Worm (Caenorhabditis elegans) whole organism, L1 larva: ENCODE results near the gene moc-6.
A peak's percentile ranks its signal among the peaks of the same experiment; 100 is the strongest.

Experiments used
- C34B4.2 ChIP-seq: sonication (generic microtip); optimal IDR thresholded peaks from 2 replicates; lab custom pipeline; 2017; ENCODE audit warnings: mild to moderate bottlenecking, missing genetic modification characterization, missing compliant biosample characterization
- F16B12.6 ChIP-seq: fragments of 150-350 bp; optimal IDR thresholded peaks from 2 replicates; lab custom pipeline; 2014; ENCODE audit warnings: missing biosample characterization, missing genetic modification characterization
- blmp-1 ChIP-seq: fragments of 150-350 bp; optimal IDR thresholded peaks from 2 replicates; lab custom pipeline; 2014; ENCODE audit warnings: missing biosample characterization, missing genetic modification characterization
- ceh-63 ChIP-seq: fragments of 200-800 bp; sonication (Bioruptor generic); optimal IDR thresholded peaks from 2 replicates; lab custom pipeline; 2018; ENCODE audit warnings: mild to moderate bottlenecking, missing genetic modification characterization, missing compliant biosample characterization
- ceh-88 ChIP-seq: fragments of 200-800 bp; sonication (Bioruptor generic); IDR thresholded peaks from 2 replicates; pipeline ENCODE4 v1.3.6; 2022; ENCODE audit warnings: missing genetic modification characterization, missing compliant biosample characterization
- ceh-90 ChIP-seq: sonication (generic microtip); optimal IDR thresholded peaks from 2 replicates; lab custom pipeline; 2016; ENCODE audit warnings: missing genetic modification characterization, missing compliant biosample characterization
- efl-1 ChIP-seq, 4 experiments: fragments of 150-350 bp; optimal IDR thresholded peaks in 3 of 4; peaks in 1 of 4; 1 replicate in 1 of 4; 2 replicates in 3 of 4; lab custom pipeline; 2014; ENCODE audit warnings: missing biosample characterization in 2 of 4, missing genetic modification characterization in 2 of 4, missing genetic modification reagents in 2 of 4
- elt-2 ChIP-seq: sonication (generic microtip); optimal IDR thresholded peaks from 2 replicates; lab custom pipeline; 2016; ENCODE audit warnings: missing genetic modification characterization, mild to moderate bottlenecking, inconsistent platforms, missing compliant biosample characterization, missing genetic modification reagents
- ets-5 ChIP-seq: fragments of 200-800 bp; sonication (Bioruptor generic); IDR thresholded peaks from 2 replicates; pipeline ENCODE4 v1.3.6; 2022; ENCODE audit warnings: missing genetic modification characterization, missing compliant biosample characterization
- fkh-8 ChIP-seq: sonication (generic microtip); optimal IDR thresholded peaks from 2 replicates; lab custom pipeline; 2016; ENCODE audit warnings: mild to moderate bottlenecking, missing genetic modification characterization, missing compliant biosample characterization
- fos-1 ChIP-seq: fragments of 150-350 bp; optimal IDR thresholded peaks from 2 replicates; lab custom pipeline; 2014; ENCODE audit warnings: missing biosample characterization, missing genetic modification characterization
- grh-1 ChIP-seq: fragments of 200-800 bp; sonication (Bioruptor generic); IDR thresholded peaks from 2 replicates; pipeline ENCODE4 v1.3.6; 2022; ENCODE audit warnings: missing genetic modification reagents, missing genetic modification characterization, missing compliant biosample characterization
- hpl-2 ChIP-seq: fragments of 150-350 bp; optimal IDR thresholded peaks from 2 replicates; lab custom pipeline; 2014; ENCODE audit warnings: missing biosample characterization, missing genetic modification reagents, missing genetic modification characterization
- jun-1 ChIP-seq: fragments of 150-350 bp; optimal IDR thresholded peaks from 2 replicates; lab custom pipeline; 2014; ENCODE audit warnings: missing biosample characterization, missing genetic modification reagents, missing genetic modification characterization
- lir-3 ChIP-seq: sonication (generic microtip); optimal IDR thresholded peaks from 2 replicates; lab custom pipeline; 2016; ENCODE audit warnings: mild to moderate bottlenecking, missing genetic modification characterization, moderate library complexity, missing compliant biosample characterization; ENCODE audit not compliant: poor library complexity
- lsy-2 ChIP-seq, 2 experiments: fragments of 150-350 bp; optimal IDR thresholded peaks; 2 replicates each; lab custom pipeline; 2014; ENCODE audit warnings: missing biosample characterization in 2 of 2, missing genetic modification characterization in 2 of 2
- mdl-1 ChIP-seq, 2 experiments: fragments of 150-350 bp; optimal IDR thresholded peaks; 2 replicates each; lab custom pipeline; 2014 to 2017; ENCODE audit warnings: missing biosample characterization in 2 of 2, missing genetic modification characterization in 2 of 2, inconsistent platforms in 1 of 2
- mep-1 ChIP-seq: fragments of 150-350 bp; optimal IDR thresholded peaks from 2 replicates; lab custom pipeline; 2014; ENCODE audit warnings: missing biosample characterization, missing genetic modification characterization
- nhr-12 ChIP-seq: sonication (generic microtip); optimal IDR thresholded peaks from 2 replicates; lab custom pipeline; 2017; ENCODE audit warnings: missing biosample characterization, missing genetic modification characterization
- nhr-19 ChIP-seq: fragments of 200-800 bp; sonication (Bioruptor generic); conservative IDR thresholded peaks from 2 replicates; pipeline ENCODE4 v1.3.6; 2022; ENCODE audit warnings: missing genetic modification characterization, missing compliant biosample characterization
- nhr-20 ChIP-seq: sonication (generic microtip); optimal IDR thresholded peaks from 2 replicates; lab custom pipeline; 2016; ENCODE audit warnings: mild to moderate bottlenecking, missing genetic modification characterization, missing compliant biosample characterization
- nhr-237 ChIP-seq: fragments of 150-350 bp; optimal IDR thresholded peaks from 2 replicates; lab custom pipeline; 2014; ENCODE audit warnings: missing biosample characterization, missing genetic modification characterization
- nhr-28 ChIP-seq: fragments of 150-350 bp; optimal IDR thresholded peaks from 2 replicates; lab custom pipeline; 2014; ENCODE audit warnings: missing biosample characterization, missing genetic modification characterization
- nhr-47 ChIP-seq: sonication (generic microtip); optimal IDR thresholded peaks from 2 replicates; lab custom pipeline; 2016; ENCODE audit warnings: mild to moderate bottlenecking, missing genetic modification characterization, moderate library complexity, missing compliant biosample characterization
- nhr-71 ChIP-seq: sonication (generic microtip); optimal IDR thresholded peaks from 2 replicates; lab custom pipeline; 2016; ENCODE audit warnings: mild to moderate bottlenecking, missing genetic modification characterization, moderate library complexity, missing compliant biosample characterization
- nhr-77 ChIP-seq: fragments of 150-350 bp; optimal IDR thresholded peaks from 2 replicates; lab custom pipeline; 2014; ENCODE audit warnings: missing biosample characterization, missing genetic modification characterization
- nhr-90 ChIP-seq: sonication (generic microtip); optimal IDR thresholded peaks from 2 replicates; lab custom pipeline; 2016; ENCODE audit warnings: mild to moderate bottlenecking, missing genetic modification characterization, missing compliant biosample characterization; ENCODE audit not compliant: poor library complexity
- pag-3 ChIP-seq: sonication (generic microtip); optimal IDR thresholded peaks from 2 replicates; lab custom pipeline; 2017; ENCODE audit warnings: missing genetic modification characterization, mild to moderate bottlenecking, missing compliant biosample characterization, antibody characterized with exemption, borderline replicate concordance; ENCODE audit not compliant: insufficient read depth
- pax-3 ChIP-seq: fragments of 200-800 bp; sonication (Bioruptor generic); optimal IDR thresholded peaks from 2 replicates; lab custom pipeline; 2018; ENCODE audit warnings: mild to moderate bottlenecking, missing genetic modification characterization, moderate library complexity, missing compliant biosample characterization
- snpc-4 ChIP-seq: fragments of 150-350 bp; optimal IDR thresholded peaks from 2 replicates; lab custom pipeline; 2014; ENCODE audit warnings: missing biosample characterization, missing genetic modification characterization
- swsn-7 ChIP-seq: sonication (generic microtip); optimal IDR thresholded peaks from 2 replicates; lab custom pipeline; 2016; ENCODE audit warnings: missing genetic modification characterization, missing compliant biosample characterization
- tbx-2 ChIP-seq: sonication (generic microtip); optimal IDR thresholded peaks from 2 replicates; lab custom pipeline; 2016; ENCODE audit warnings: missing genetic modification characterization, missing compliant biosample characterization
- unc-30 ChIP-seq: sonication (generic microtip); optimal IDR thresholded peaks from 2 replicates; lab custom pipeline; 2017; ENCODE audit warnings: missing biosample characterization, missing genetic modification characterization
- unc-86 ChIP-seq: sonication (generic microtip); optimal IDR thresholded peaks from 2 replicates; lab custom pipeline; 2016; ENCODE audit warnings: missing genetic modification characterization, missing compliant biosample characterization
- unc-98 ChIP-seq: fragments of 200-800 bp; sonication (Bioruptor generic); IDR thresholded peaks from 2 replicates; pipeline ENCODE4 v1.3.6; 2022; ENCODE audit warnings: missing genetic modification characterization, missing compliant biosample characterization
- vab-15 ChIP-seq: sonication (generic microtip); optimal IDR thresholded peaks from 2 replicates; lab custom pipeline; 2017; ENCODE audit warnings: missing genotype, mild to moderate bottlenecking, missing genetic modification characterization, missing compliant biosample characterization
- xbp-1 ChIP-seq: sonication (generic microtip); optimal IDR thresholded peaks from 2 replicates; lab custom pipeline; 2016; ENCODE audit warnings: missing genetic modification characterization, missing compliant biosample characterization
- zip-4 ChIP-seq: fragments of 200-800 bp; sonication (Bioruptor generic); optimal IDR thresholded peaks from 2 replicates; lab custom pipeline; 2018; ENCODE audit warnings: mild to moderate bottlenecking, missing genetic modification characterization, moderate library complexity, missing compliant biosample characterization

moc-6 gene

ce11 chrIII:5202641-5203040 is 6.9 kb downstream of the moc-6 start (continued):
- TF ChIP-seq nhr-47 (peak; percentile 46), C34B4.2 (no peak), nhr-20 (peak; percentile 87), tbx-2 (tag; lab: Kevin White, UChicago) (peak; percentile 51), fos-1 (tag; lab: Kevin White, UChicago) (peak; percentile 28), lir-3 (tag; lab: Kevin White, UChicago) (peak; percentile 40), mep-1 (tag; lab: Kevin White, UChicago) (peak; percentile 72), elt-2 (peak; percentile 71), nhr-12 (tag; lab: Kevin White, UChicago) (no peak), nhr-90 (tag; lab: Kevin White, UChicago) (peak; percentile 67), ceh-88 (no peak), nhr-71 (tag; lab: Kevin White, UChicago) (peak; percentile 80), F16B12.6 (tag; lab: Kevin White, UChicago) (no peak), fkh-8 (tag; lab: Kevin White, UChicago) (peak; percentile 8), ets-5 (no peak), pax-3 (tag; lab: Kevin White, UChicago) (no peak), swsn-7 (tag; lab: Kevin White, UChicago) (peak; percentile 39), mdl-1 (tag; optimal IDR thresholded peaks at IDR 0.05; lab: Kevin White, UChicago) (peak in 1 of 2 experiments; percentile 3), blmp-1 (peak; percentile 40)

- TF ChIP-seq unc-98 = no peak
- TF ChIP-seq nhr-71 (tag; lab: Kevin White, UChicago) = peak; percentile 11
Observed at ce11 chrIII:5203310-5203709, 7.5 kb downstream of the moc-6 start.

DNA sequence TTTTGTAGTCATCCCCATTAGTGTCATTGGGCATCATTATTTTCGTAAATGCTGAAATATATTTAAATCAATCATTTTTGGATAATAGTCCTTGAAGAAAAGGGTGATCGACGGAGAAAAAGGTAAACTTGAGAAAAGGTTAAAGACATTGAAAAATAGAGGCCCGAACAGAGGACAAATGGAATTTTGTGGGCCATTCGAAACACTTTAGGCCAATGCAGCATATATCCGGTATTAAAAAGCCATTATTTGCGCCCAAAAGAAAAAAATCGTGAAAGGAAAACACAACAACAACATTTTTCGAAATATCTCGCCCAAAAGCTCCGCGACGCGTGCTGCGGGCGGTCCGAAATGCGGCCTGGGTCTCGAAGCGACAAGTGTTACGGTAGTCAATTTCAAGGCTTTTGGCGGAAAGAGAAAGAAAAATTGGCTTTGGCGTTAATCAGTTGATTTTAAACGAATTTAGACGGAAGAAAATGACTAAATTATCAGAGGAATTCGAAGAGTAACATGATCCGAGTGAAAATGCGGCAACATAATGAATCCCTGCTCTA is 11.1 kb downstream of the moc-6 start, which contains the start of gene morc-1:
morc-1 (minus strand) TSS at position 51 of the 554 bp plus-strand sequence.
- TF ChIP-seq zip-4 (GFP tag; lab: Kevin White, UChicago) (no peak), snpc-4 (tag; lab: Kevin White, UChicago) (no peak), nhr-19 (GFP tag; lab: Robert Waterston, UW) (no peak), hpl-2 (GFP tag; lab: Kevin White, UChicago) (no peak), vab-15 (no peak), nhr-28 (tag; lab: Kevin White, UChicago) (no peak), unc-86 (tag; lab: Kevin White, UChicago) (no peak), nhr-237 (tag; lab: Kevin White, UChicago) (no peak), pax-3 (tag; lab: Kevin White, UChicago) (no peak), nhr-77 (tag; lab: Kevin White, UChicago) (no peak), nhr-71 (tag; lab: Kevin White, UChicago) (no peak), grh-1 (GFP tag; lab: Robert Waterston, UW) (no peak), jun-1 (tag; lab: Kevin White, UChicago) (no peak), ceh-90 (tag; lab: Kevin White, UChicago) (no peak), unc-30 (tag; lab: Kevin White, UChicago) (no peak)

ce11 chrIII:5208992-5209391 is 13.2 kb downstream of the moc-6 start, which contains the start of gene syx-16:
Gene syx-16 (minus strand): TSS chrIII:5209109.
- TF ChIP-seq lsy-2 (tag; optimal IDR thresholded peaks at IDR 0.05; lab: Kevin White, UChicago) = peak in 1 of 2 experiments; percentile 28
- no peak for TF ChIP-seq xbp-1 (tag; lab: Kevin White, UChicago)

ce11 chrIII:5210269-5210668 is 14.5 kb downstream of the moc-6 start:
- TF ChIP-seq nhr-77 (tag; lab: Kevin White, UChicago) = no peak
- no peak for TF ChIP-seq ceh-63 (GFP tag; lab: Kevin White, UChicago)
- TF ChIP-seq pag-3 = no peak
- no peak for TF ChIP-seq efl-1 (optimal IDR thresholded peaks at IDR 0.05; lab: Kevin White, UChicago)
- peak in 1 of 2 experiments; percentile 75 for TF ChIP-seq efl-1 (GFP tag; optimal IDR thresholded peaks at IDR 0.05 in 1 of 2; lab: Kevin White, UChicago)
